Worm (Caenorhabditis elegans) whole organism, mixed stage, embryonic: Measurements from ENCODE around the gene F01D5.2.
A peak's percentile ranks its signal among the peaks of the same experiment; 100 is the strongest.

Experiments
- M03D4.4 ChIP-seq: sonication (generic microtip); optimal IDR thresholded peaks from 2 replicates; lab custom pipeline; 2017; ENCODE audit warnings: mild to moderate bottlenecking, missing genetic modification characterization, missing compliant biosample characterization
- bed-3 ChIP-seq: fragments of 200-800 bp; sonication (Bioruptor generic); optimal IDR thresholded peaks from 3 replicates; lab custom pipeline; 2018; ENCODE audit warnings: mild to moderate bottlenecking, missing genetic modification characterization, moderate library complexity, missing compliant biosample characterization
- blmp-1 ChIP-seq: fragments of 150-350 bp; optimal IDR thresholded peaks from 2 replicates; lab custom pipeline; 2014; ENCODE audit warnings: missing biosample characterization, missing genetic modification characterization
- ceh-39 ChIP-seq: fragments of 150-350 bp; optimal IDR thresholded peaks from 2 replicates; lab custom pipeline; 2014; ENCODE audit warnings: missing biosample characterization, missing genetic modification characterization
- ceh-43 ChIP-seq: fragments of 200-800 bp; sonication (Bioruptor generic); optimal IDR thresholded peaks from 2 replicates; lab custom pipeline; 2018; ENCODE audit warnings: mild to moderate bottlenecking, missing genetic modification characterization, moderate library complexity, missing compliant biosample characterization
- ceh-83 ChIP-seq: fragments of 200-800 bp; sonication (Bioruptor generic); optimal IDR thresholded peaks from 2 replicates; lab custom pipeline; 2018; ENCODE audit warnings: mild to moderate bottlenecking, missing genetic modification characterization, missing compliant biosample characterization
- ces-1 ChIP-seq: fragments of 150-350 bp; optimal IDR thresholded peaks from 2 replicates; lab custom pipeline; 2014; ENCODE audit warnings: missing biosample characterization, missing genetic modification reagents, missing genetic modification characterization
- cnd-1 ChIP-seq: fragments of 200-800 bp; sonication (Bioruptor generic); optimal IDR thresholded peaks from 2 replicates; lab custom pipeline; 2018; ENCODE audit warnings: mild to moderate bottlenecking, missing genetic modification characterization, missing compliant biosample characterization
- drap-1 ChIP-seq: fragments of 200-800 bp; sonication (Bioruptor generic); optimal IDR thresholded peaks from 3 replicates; lab custom pipeline; 2018; ENCODE audit warnings: mild to moderate bottlenecking, missing genetic modification characterization, missing compliant biosample characterization
- elt-1 ChIP-seq: sonication (generic microtip); optimal IDR thresholded peaks from 2 replicates; lab custom pipeline; 2017; ENCODE audit warnings: missing genetic modification characterization, mild to moderate bottlenecking, missing compliant biosample characterization, antibody characterized with exemption, moderate library complexity, borderline replicate concordance; ENCODE audit not compliant: insufficient read depth
- elt-3 ChIP-seq: fragments of 150-350 bp; optimal IDR thresholded peaks from 2 replicates; lab custom pipeline; 2014; ENCODE audit warnings: missing biosample characterization, missing genetic modification characterization
- flh-1 ChIP-seq: fragments of 200-800 bp; sonication (Bioruptor generic); optimal IDR thresholded peaks from 2 replicates; lab custom pipeline; 2018; ENCODE audit warnings: mild to moderate bottlenecking, missing genetic modification characterization, moderate library complexity, missing compliant biosample characterization
- ham-2 ChIP-seq: fragments of 200-800 bp; sonication (Bioruptor generic); optimal IDR thresholded peaks from 2 replicates; lab custom pipeline; 2018; ENCODE audit warnings: mild to moderate bottlenecking, missing genetic modification characterization, missing compliant biosample characterization
- lin-13 ChIP-seq: fragments of 150-350 bp; optimal IDR thresholded peaks from 2 replicates; lab custom pipeline; 2014; ENCODE audit warnings: missing biosample characterization, missing genetic modification characterization
- lin-32 ChIP-seq: fragments of 200-800 bp; sonication (Bioruptor generic); optimal IDR thresholded peaks from 2 replicates; lab custom pipeline; 2018; ENCODE audit warnings: mild to moderate bottlenecking, missing genetic modification characterization, missing compliant biosample characterization
- lsy-2 ChIP-seq: fragments of 150-350 bp; optimal IDR thresholded peaks from 2 replicates; lab custom pipeline; 2014; ENCODE audit warnings: missing biosample characterization, missing genetic modification characterization
- mep-1 ChIP-seq: fragments of 150-350 bp; optimal IDR thresholded peaks from 2 replicates; lab custom pipeline; 2017; ENCODE audit warnings: missing biosample characterization, missing genetic modification reagents, missing genetic modification characterization, inconsistent platforms
- mls-2 ChIP-seq: sonication (generic microtip); optimal IDR thresholded peaks from 2 replicates; lab custom pipeline; 2016; ENCODE audit warnings: mild to moderate bottlenecking, missing genetic modification characterization, moderate library complexity, missing compliant biosample characterization
- nhr-12 ChIP-seq: fragments of 150-350 bp; optimal IDR thresholded peaks from 2 replicates; lab custom pipeline; 2014; ENCODE audit warnings: missing biosample characterization, missing genetic modification characterization
- nhr-2 ChIP-seq: fragments of 150-350 bp; optimal IDR thresholded peaks from 2 replicates; lab custom pipeline; 2014; ENCODE audit warnings: missing biosample characterization, missing genetic modification characterization
- nhr-237 ChIP-seq: fragments of 150-350 bp; optimal IDR thresholded peaks from 2 replicates; lab custom pipeline; 2014; ENCODE audit warnings: missing biosample characterization, missing genetic modification characterization
- nhr-76 ChIP-seq: sonication (generic microtip); optimal IDR thresholded peaks from 2 replicates; lab custom pipeline; 2017; ENCODE audit warnings: missing biosample characterization, missing genetic modification characterization
- pha-4 ChIP-seq: fragments of 150-350 bp; optimal IDR thresholded peaks from 2 replicates; lab custom pipeline; 2018; ENCODE audit warnings: missing biosample characterization, missing genetic modification reagents, missing genetic modification characterization
- sem-2 ChIP-seq: fragments of 200-800 bp; sonication (Bioruptor generic); optimal IDR thresholded peaks from 2 replicates; lab custom pipeline; 2018; ENCODE audit warnings: mild to moderate bottlenecking, missing genetic modification characterization, missing compliant biosample characterization
- snpc-4 ChIP-seq: fragments of 150-350 bp; optimal IDR thresholded peaks from 2 replicates; lab custom pipeline; 2014; ENCODE audit warnings: missing biosample characterization, missing genetic modification characterization
- sptf-1 ChIP-seq: sonication (generic microtip); optimal IDR thresholded peaks from 2 replicates; lab custom pipeline; 2017; ENCODE audit warnings: mild to moderate bottlenecking, missing genetic modification characterization, moderate library complexity, missing compliant biosample characterization
- tbx-8 ChIP-seq: fragments of 200-800 bp; sonication (Bioruptor generic); optimal IDR thresholded peaks from 2 replicates; lab custom pipeline; 2018; ENCODE audit warnings: mild to moderate bottlenecking, missing genetic modification characterization, moderate library complexity, missing compliant biosample characterization
- unc-120 ChIP-seq: sonication (generic microtip); optimal IDR thresholded peaks from 2 replicates; lab custom pipeline; 2017; ENCODE audit warnings: missing genetic modification characterization, missing compliant biosample characterization; ENCODE audit not compliant: poor library complexity, severe bottlenecking
- unc-39 ChIP-seq: fragments of 150-350 bp; optimal IDR thresholded peaks from 2 replicates; lab custom pipeline; 2014; ENCODE audit warnings: missing biosample characterization, missing genetic modification characterization
- unc-62 ChIP-seq: fragments of 150-350 bp; optimal IDR thresholded peaks from 2 replicates; lab custom pipeline; 2014; ENCODE audit warnings: missing biosample characterization, missing genetic modification reagents, missing genetic modification characterization
- zip-8 ChIP-seq: fragments of 150-350 bp; optimal IDR thresholded peaks from 2 replicates; lab custom pipeline; 2014; ENCODE audit warnings: missing biosample characterization, missing genetic modification characterization
- ztf-11 ChIP-seq: fragments of 150-350 bp; optimal IDR thresholded peaks from 2 replicates; lab custom pipeline; 2014; ENCODE audit warnings: missing biosample characterization, missing genetic modification characterization

F01D5.2 gene

ce11 chrII:14018887-14019286, 20.0 kb upstream of the F01D5.2 start:
- TF ChIP-seq elt-1 (tag; lab: Kevin White, UChicago) (no peak), unc-39 (tag; lab: Kevin White, UChicago) (no peak), cnd-1 (tag; lab: Kevin White, UChicago) (no peak), M03D4.4 (tag; lab: Kevin White, UChicago) (no peak), drap-1 (GFP tag; lab: Kevin White, UChicago) (no peak), nhr-76 (no peak), snpc-4 (tag; lab: Kevin White, UChicago) (no peak), flh-1 (GFP tag; lab: Kevin White, UChicago) (no peak), sem-2 (GFP tag; lab: Kevin White, UChicago) (no peak), pha-4 (tag; lab: Kevin White, UChicago) (no peak), mep-1 (tag; lab: Kevin White, UChicago) (no peak), tbx-8 (no peak), ceh-39 (tag; lab: Kevin White, UChicago) (no peak), lsy-2 (no peak), nhr-237 (tag; lab: Kevin White, UChicago) (no peak), blmp-1 (tag; lab: Kevin White, UChicago) (no peak), unc-62 (GFP tag; lab: Kevin White, UChicago) (no peak), bed-3 (no peak)

ce11 chrII:14018192-14018591, 19.3 kb upstream of the F01D5.2 start:
- no peak for TF ChIP-seq bed-3
- TF ChIP-seq mep-1 (tag; lab: Kevin White, UChicago) = peak; percentile 58
- TF ChIP-seq ceh-83 (GFP tag; lab: Kevin White, UChicago) = peak; percentile 63
- no peak for TF ChIP-seq ces-1 (GFP tag; lab: Kevin White, UChicago)
- TF ChIP-seq nhr-2 = no peak
- peak; percentile 59 for TF ChIP-seq sptf-1 (tag; lab: Kevin White, UChicago)
- TF ChIP-seq lin-13 = peak; percentile 39
- TF ChIP-seq ceh-43 (GFP tag; lab: Kevin White, UChicago) = no peak
- TF ChIP-seq nhr-12 = no peak
- TF ChIP-seq lsy-2 = no peak
- TF ChIP-seq nhr-237 (tag; lab: Kevin White, UChicago) = no peak
- TF ChIP-seq drap-1 (GFP tag; lab: Kevin White, UChicago) = peak; percentile 26
- peak; percentile 34 for TF ChIP-seq cnd-1 (tag; lab: Kevin White, UChicago)

ce11 chrII:14016865-14017264, 18.0 kb upstream of the F01D5.2 start, which contains the start of gene cyp-37A1:
TSS of gene cyp-37A1 (minus strand) at chrII:14016965.
- no peak for TF ChIP-seq elt-1 (tag; lab: Kevin White, UChicago)
- TF ChIP-seq zip-8 (tag; lab: Kevin White, UChicago) = no peak
- no peak for TF ChIP-seq unc-120
- no peak for TF ChIP-seq mls-2 (tag; lab: Kevin White, UChicago)
- no peak for TF ChIP-seq ztf-11 (tag; lab: Kevin White, UChicago)
- no peak for TF ChIP-seq mep-1 (tag; lab: Kevin White, UChicago)
- TF ChIP-seq elt-3 (tag; lab: Kevin White, UChicago) = no peak
- no peak for TF ChIP-seq drap-1 (GFP tag; lab: Kevin White, UChicago)
- TF ChIP-seq nhr-12 = no peak

- TF ChIP-seq zip-8 (tag; lab: Kevin White, UChicago) (no peak), snpc-4 (tag; lab: Kevin White, UChicago) (no peak), tbx-8 (no peak), nhr-12 (no peak), nhr-76 (no peak), blmp-1 (tag; lab: Kevin White, UChicago) (no peak), lin-32 (no peak), pha-4 (tag; lab: Kevin White, UChicago) (no peak), elt-3 (tag; lab: Kevin White, UChicago) (no peak), ham-2 (GFP tag; lab: Kevin White, UChicago) (no peak), unc-39 (tag; lab: Kevin White, UChicago) (no peak), sem-2 (GFP tag; lab: Kevin White, UChicago) (no peak), ztf-11 (tag; lab: Kevin White, UChicago) (no peak), bed-3 (no peak), nhr-237 (tag; lab: Kevin White, UChicago) (no peak), elt-1 (tag; lab: Kevin White, UChicago) (no peak), cnd-1 (tag; lab: Kevin White, UChicago) (no peak), mls-2 (tag; lab: Kevin White, UChicago) (no peak), unc-62 (GFP tag; lab: Kevin White, UChicago) (no peak)
Observed at ce11 chrII:14014637-14015036, 15.8 kb upstream of the F01D5.2 start.
